Worm (Caenorhabditis elegans) whole organism, L3 larva: ENCODE measurements around the gene snr-3.

Experiments
- aly-2 ChIP-seq: fragments of 150-350 bp; optimal IDR thresholded peaks from 2 replicates; lab custom pipeline; 2014; ENCODE audit warnings: missing biosample characterization, missing genetic modification characterization
- ama-1 ChIP-seq: fragments of 150-350 bp; optimal IDR thresholded peaks from 2 replicates; lab custom pipeline; 2018
- egl-27 ChIP-seq: sonication (generic microtip); optimal IDR thresholded peaks from 4 replicates; lab custom pipeline; 2017; ENCODE audit warnings: missing biosample characterization, missing genetic modification reagents, missing genetic modification characterization
- elt-3 ChIP-seq, 3 experiments: fragments of 150-350 bp in 1 of 3; sonication (generic microtip) in 2 of 3; optimal IDR thresholded peaks; 2 replicates in 2 of 3; 4 replicates in 1 of 3; lab custom pipeline; 2014 to 2017; ENCODE audit warnings: missing biosample characterization in 3 of 3, missing genetic modification characterization in 3 of 3
- fos-1 ChIP-seq: fragments of 150-350 bp; optimal IDR thresholded peaks from 2 replicates; lab custom pipeline; 2014; ENCODE audit warnings: missing biosample characterization, missing genetic modification characterization
- nhr-25 ChIP-seq: sonication (generic microtip); optimal IDR thresholded peaks from 2 replicates; lab custom pipeline; 2017; ENCODE audit warnings: missing biosample characterization, missing genetic modification characterization
- nhr-77 ChIP-seq: fragments of 150-350 bp; optimal IDR thresholded peaks from 2 replicates; lab custom pipeline; 2014; ENCODE audit warnings: missing biosample characterization, missing genetic modification characterization
- sea-2 ChIP-seq: fragments of 150-350 bp; sonication (generic microtip); optimal IDR thresholded peaks from 4 replicates; lab custom pipeline; 2014; ENCODE audit warnings: missing biosample characterization, missing genetic modification reagents, missing genetic modification characterization
- unc-62 ChIP-seq: fragments of 150-350 bp; sonication (generic microtip); optimal IDR thresholded peaks from 4 replicates; lab custom pipeline; 2014; ENCODE audit warnings: missing biosample characterization, missing genetic modification reagents, missing genetic modification characterization

- TF ChIP-seq unc-62 (GFP tag; lab: Kevin White, UChicago) (no peak), elt-3 (tag; optimal IDR thresholded peaks at IDR 0.05; lab: Kevin White, UChicago) (no peak), aly-2 (tag; lab: Kevin White, UChicago) (no peak), nhr-25 (tag; lab: Kevin White, UChicago) (no peak), nhr-77 (no peak), ama-1 (lab: Kevin White, UChicago) (no peak), sea-2 (GFP tag; lab: Kevin White, UChicago) (no peak), egl-27 (tag; lab: Kevin White, UChicago) (no peak), fos-1 (tag; lab: Kevin White, UChicago) (no peak)
These were observed 46.4 kb upstream of the snr-3 start, which contains the start of gene utp-20 for ce11 chrII:6535957-6536424.
